Worm (Caenorhabditis elegans) whole organism, L4 larva: ENCODE results near the gene dnj-5.

Experiments used
- F44E2.7 ChIP-seq: fragments of 200-800 bp; sonication (Bioruptor generic); IDR thresholded peaks from 2 replicates; pipeline ENCODE4 v2.1.2; 2022; ENCODE audit warnings: missing genetic modification characterization, missing compliant biosample characterization
- F49E8.2 ChIP-seq: sonication (generic microtip); optimal IDR thresholded peaks from 2 replicates; lab custom pipeline; 2016; ENCODE audit warnings: missing compliant biosample characterization, mild to moderate bottlenecking, missing genetic modification characterization, borderline replicate concordance
- T20F7.1 ChIP-seq: fragments of 200-800 bp; sonication (Bioruptor generic); optimal IDR thresholded peaks from 2 replicates; lab custom pipeline; 2018; ENCODE audit warnings: mild to moderate bottlenecking, missing genetic modification characterization, missing compliant biosample characterization
- T26A8.4 ChIP-seq: fragments of 200-800 bp; sonication (Bioruptor generic); IDR thresholded peaks from 2 replicates; pipeline ENCODE4 v1.3.6; 2022; ENCODE audit warnings: missing genetic modification characterization, missing compliant biosample characterization
- Y105C5A.15 ChIP-seq: fragments of 200-800 bp; sonication (Bioruptor generic); IDR thresholded peaks from 2 replicates; pipeline ENCODE4 v1.3.6; 2022; ENCODE audit warnings: missing genetic modification characterization, missing compliant biosample characterization
- aha-1 ChIP-seq: fragments of 150-350 bp; peaks from one replicate; lab custom pipeline; 2014; ENCODE audit warnings: missing biosample characterization, missing genetic modification characterization
- aly-2 ChIP-seq: sonication (generic microtip); optimal IDR thresholded peaks from 2 replicates; lab custom pipeline; 2018; ENCODE audit warnings: missing biosample characterization, missing genetic modification characterization
- arid-1 ChIP-seq: fragments of 200-800 bp; sonication (Bioruptor generic); conservative IDR thresholded peaks from 2 replicates; pipeline ENCODE4 v1.3.6; 2022; ENCODE audit warnings: missing genetic modification reagents, missing genetic modification characterization, missing compliant biosample characterization
- ceh-28 ChIP-seq: fragments of 150-350 bp; optimal IDR thresholded peaks from 2 replicates; lab custom pipeline; 2014; ENCODE audit warnings: missing biosample characterization, missing genetic modification reagents, missing genetic modification characterization
- ceh-32 ChIP-seq: sonication (generic microtip); optimal IDR thresholded peaks from 2 replicates; lab custom pipeline; 2016; ENCODE audit warnings: mild to moderate bottlenecking, missing genetic modification characterization, missing compliant biosample characterization; ENCODE audit not compliant: poor library complexity
- ceh-62 ChIP-seq: sonication (generic microtip); optimal IDR thresholded peaks from 2 replicates; lab custom pipeline; 2017; ENCODE audit warnings: missing biosample characterization, missing genetic modification characterization
- cey-2 ChIP-seq: sonication (generic microtip); optimal IDR thresholded peaks from 3 replicates; lab custom pipeline; 2017; ENCODE audit warnings: missing genetic modification characterization, mild to moderate bottlenecking, missing compliant biosample characterization, antibody characterized with exemption, borderline replicate concordance; ENCODE audit not compliant: insufficient read depth
- ctbp-1 ChIP-seq: fragments of 200-800 bp; sonication (Bioruptor generic); IDR thresholded peaks from 2 replicates; pipeline ENCODE4 v1.3.6; 2022; ENCODE audit warnings: missing genetic modification reagents, missing genetic modification characterization, missing compliant biosample characterization
- daf-16 ChIP-seq, 3 experiments: sonication (generic microtip); optimal IDR thresholded peaks; 2 replicates each; lab custom pipeline; 2016 to 2017; ENCODE audit warnings: missing genetic modification characterization in 3 of 3, missing genetic modification reagents in 3 of 3, mild to moderate bottlenecking in 2 of 3, missing compliant biosample characterization in 2 of 3, missing biosample characterization in 1 of 3, moderate library complexity in 1 of 3
- daf-8 ChIP-seq: fragments of 200-800 bp; sonication (Bioruptor generic); IDR thresholded peaks from 2 replicates; pipeline ENCODE4 v1.3.6; 2022; ENCODE audit warnings: missing genetic modification characterization, missing compliant biosample characterization
- dmd-6 ChIP-seq: fragments of 200-800 bp; sonication (Bioruptor generic); IDR thresholded peaks from 2 replicates; pipeline ENCODE4 v1.3.6; 2022; ENCODE audit warnings: missing genetic modification reagents, missing genetic modification characterization, missing compliant biosample characterization
- dpl-1 ChIP-seq: fragments of 150-350 bp; optimal IDR thresholded peaks from 2 replicates; lab custom pipeline; 2014; ENCODE audit warnings: missing biosample characterization, missing genetic modification reagents, missing genetic modification characterization
- dve-1 ChIP-seq: sonication (generic microtip); optimal IDR thresholded peaks from 2 replicates; lab custom pipeline; 2017; ENCODE audit warnings: antibody characterized with exemption, mild to moderate bottlenecking, missing genetic modification characterization, missing compliant biosample characterization; ENCODE audit not compliant: insufficient read depth
- egl-27 ChIP-seq: sonication (generic microtip); optimal IDR thresholded peaks from 3 replicates; lab custom pipeline; 2017; ENCODE audit warnings: missing biosample characterization, missing genetic modification reagents, missing genetic modification characterization
- gei-8 ChIP-seq: fragments of 200-800 bp; sonication (Bioruptor generic); optimal IDR thresholded peaks from 2 replicates; lab custom pipeline; 2018; ENCODE audit warnings: mild to moderate bottlenecking, missing genetic modification characterization, missing compliant biosample characterization
- hlh-30 ChIP-seq: sonication (generic microtip); optimal IDR thresholded peaks from 2 replicates; lab custom pipeline; 2017; ENCODE audit warnings: antibody characterized with exemption, mild to moderate bottlenecking, missing genetic modification characterization, missing compliant biosample characterization; ENCODE audit not compliant: insufficient read depth
- hmg-1.1 ChIP-seq: fragments of 200-800 bp; sonication (Bioruptor generic); IDR thresholded peaks from 2 replicates; pipeline ENCODE4 v1.3.6; 2022; ENCODE audit warnings: missing genetic modification reagents, missing genetic modification characterization, missing compliant biosample characterization
- lin-1 ChIP-seq: fragments of 200-800 bp; sonication (Bioruptor generic); IDR thresholded peaks from 2 replicates; pipeline ENCODE4 v1.3.6; 2022; ENCODE audit warnings: missing genetic modification reagents, missing genetic modification characterization, missing compliant biosample characterization
- lsy-2 ChIP-seq, 2 experiments: fragments of 150-350 bp in 1 of 2; sonication (generic microtip) in 1 of 2; optimal IDR thresholded peaks; 2 replicates each; lab custom pipeline; 2014 to 2017; ENCODE audit warnings: missing biosample characterization in 2 of 2, missing genetic modification characterization in 2 of 2
- madf-5 ChIP-seq, 2 experiments: fragments of 200-800 bp; sonication (Bioruptor generic); IDR thresholded peaks; 2 replicates each; pipeline ENCODE4 v1.3.6; 2022; ENCODE audit warnings: missing compliant biosample characterization in 2 of 2, missing genetic modification characterization in 2 of 2
- mdl-1 ChIP-seq, 2 experiments: fragments of 150-350 bp in 1 of 2; sonication (generic microtip) in 1 of 2; optimal IDR thresholded peaks; 2 replicates each; lab custom pipeline; 2014 to 2017; ENCODE audit warnings: missing biosample characterization in 2 of 2, missing genetic modification characterization in 2 of 2
- mdt-29 ChIP-seq: fragments of 200-800 bp; sonication (Bioruptor generic); IDR thresholded peaks from 2 replicates; pipeline ENCODE4 v1.3.6; 2022; ENCODE audit warnings: missing genetic modification reagents, missing genetic modification characterization, missing compliant biosample characterization
- mep-1 ChIP-seq: fragments of 150-350 bp; sonication (generic microtip); optimal IDR thresholded peaks from 3 replicates; lab custom pipeline; 2014; ENCODE audit warnings: missing biosample characterization, missing genetic modification characterization
- mes-2 ChIP-seq: sonication (generic microtip); optimal IDR thresholded peaks from 2 replicates; lab custom pipeline; 2016; ENCODE audit warnings: missing genotype, mild to moderate bottlenecking, missing genetic modification characterization, missing compliant biosample characterization; ENCODE audit not compliant: poor library complexity, severe bottlenecking
- mxl-2 ChIP-seq: fragments of 200-800 bp; sonication (Bioruptor generic); conservative IDR thresholded peaks from 2 replicates; pipeline ENCODE4 v1.3.6; 2022; ENCODE audit warnings: missing genetic modification reagents, missing genetic modification characterization, missing compliant biosample characterization
- mxl-3 ChIP-seq: fragments of 200-800 bp; sonication (Bioruptor generic); optimal IDR thresholded peaks from 2 replicates; lab custom pipeline; 2018; ENCODE audit warnings: mild to moderate bottlenecking, missing genetic modification characterization, missing compliant biosample characterization
- nhr-10 ChIP-seq: fragments of 150-350 bp; optimal IDR thresholded peaks from 2 replicates; lab custom pipeline; 2014; ENCODE audit warnings: missing biosample characterization, missing genetic modification characterization
- nhr-11 ChIP-seq: fragments of 150-350 bp; optimal IDR thresholded peaks from 2 replicates; lab custom pipeline; 2014; ENCODE audit warnings: missing biosample characterization, missing genetic modification characterization
- nhr-111 ChIP-seq: fragments of 200-800 bp; sonication (Bioruptor generic); optimal IDR thresholded peaks from 2 replicates; lab custom pipeline; 2018; ENCODE audit warnings: mild to moderate bottlenecking, missing genetic modification characterization, missing compliant biosample characterization
- nhr-237 ChIP-seq: sonication (generic microtip); optimal IDR thresholded peaks from 2 replicates; lab custom pipeline; 2017; ENCODE audit warnings: missing biosample characterization, missing genetic modification characterization
- nhr-25 ChIP-seq: sonication (generic microtip); optimal IDR thresholded peaks from 2 replicates; lab custom pipeline; 2017; ENCODE audit warnings: missing genetic modification characterization, mild to moderate bottlenecking, missing compliant biosample characterization, antibody characterized with exemption, moderate library complexity, borderline replicate concordance; ENCODE audit not compliant: insufficient read depth
- nhr-28 ChIP-seq: fragments of 150-350 bp; optimal IDR thresholded peaks from 2 replicates; lab custom pipeline; 2014; ENCODE audit warnings: missing biosample characterization, missing genetic modification characterization
- nhr-41 ChIP-seq: fragments of 200-800 bp; sonication (Bioruptor generic); IDR thresholded peaks from 2 replicates; pipeline ENCODE4 v1.3.6; 2022; ENCODE audit warnings: missing genetic modification reagents, missing genetic modification characterization, missing compliant biosample characterization
- nhr-48 ChIP-seq: sonication (generic microtip); optimal IDR thresholded peaks from 2 replicates; lab custom pipeline; 2016; ENCODE audit warnings: mild to moderate bottlenecking, missing genetic modification characterization, missing compliant biosample characterization
- nhr-6 ChIP-seq: fragments of 150-350 bp; optimal IDR thresholded peaks from 2 replicates; lab custom pipeline; 2014; ENCODE audit warnings: missing biosample characterization, missing genetic modification characterization
- nhr-76 ChIP-seq: fragments of 150-350 bp; optimal IDR thresholded peaks from 2 replicates; lab custom pipeline; 2014; ENCODE audit warnings: missing biosample characterization, missing genetic modification characterization
- nhr-77 ChIP-seq: fragments of 150-350 bp; optimal IDR thresholded peaks from 2 replicates; lab custom pipeline; 2014; ENCODE audit warnings: missing biosample characterization, missing genetic modification characterization
- saeg-2 ChIP-seq: fragments of 200-800 bp; sonication (Bioruptor generic); IDR thresholded peaks from 2 replicates; pipeline ENCODE4 v1.3.6; 2022; ENCODE audit warnings: missing genetic modification reagents, missing genetic modification characterization, missing compliant biosample characterization
- tag-97 ChIP-seq: fragments of 200-800 bp; sonication (Bioruptor generic); IDR thresholded peaks from 2 replicates; pipeline ENCODE4 v1.3.6; 2022; ENCODE audit warnings: missing genetic modification characterization, missing compliant biosample characterization
- tra-1 ChIP-seq: fragments of 200-800 bp; sonication (Bioruptor generic); IDR thresholded peaks from 2 replicates; pipeline ENCODE4 v1.3.6; 2022; ENCODE audit warnings: missing genetic modification reagents, missing genetic modification characterization, missing compliant biosample characterization
- vab-7 ChIP-seq: fragments of 200-800 bp; sonication (Bioruptor generic); IDR thresholded peaks from 2 replicates; pipeline ENCODE4 v1.3.6; 2022; ENCODE audit warnings: missing genetic modification reagents, missing genetic modification characterization, missing compliant biosample characterization
- zag-1 ChIP-seq: fragments of 150-350 bp; optimal IDR thresholded peaks from 2 replicates; lab custom pipeline; 2014; ENCODE audit warnings: missing biosample characterization, missing genetic modification characterization
- zfp-2 ChIP-seq: sonication (generic microtip); optimal IDR thresholded peaks from 2 replicates; lab custom pipeline; 2016; ENCODE audit warnings: mild to moderate bottlenecking, missing genetic modification characterization, missing compliant biosample characterization

Gene dnj-5

ce11 chrII:6851938-6852337 is 6.2 kb downstream of the dnj-5 start, which contains the start of gene C04A2.15:
Gene C04A2.15, plus strand, starts transcription at chrII:6852236.
- peak; percentile 21 for TF ChIP-seq aha-1 (tag; lab: Kevin White, UChicago)
- TF ChIP-seq nhr-76 (tag; lab: Kevin White, UChicago), result no peak

DNA sequence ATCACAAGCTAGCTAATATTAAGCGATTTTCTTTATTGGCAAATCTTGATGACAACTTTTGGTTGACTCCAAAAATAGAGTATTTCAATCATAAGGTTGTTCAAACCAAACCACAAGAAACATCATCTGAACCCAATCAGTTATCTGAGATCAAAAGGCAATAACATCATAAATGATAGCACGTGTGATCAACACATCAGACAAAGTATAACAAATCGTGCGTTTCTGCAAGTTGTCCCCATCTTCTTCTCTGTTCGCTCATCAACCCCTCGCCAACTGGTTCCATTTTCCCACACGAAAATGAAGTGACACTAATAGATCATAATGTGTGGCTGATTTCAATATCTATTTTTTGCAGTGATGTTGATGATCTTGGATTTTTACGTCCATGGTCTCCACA is 8.8 kb downstream of the dnj-5 start:
- TF ChIP-seq cey-2 (tag; lab: Kevin White, UChicago) (peak; percentile 84), dve-1 (peak; percentile 17), zag-1 (tag; lab: Kevin White, UChicago) (no peak), mdl-1 (tag; optimal IDR thresholded peaks at IDR 0.05; lab: Kevin White, UChicago) (peak; percentile 73 to 97), daf-8 (GFP tag; lab: Robert Waterston, UW) (no peak), egl-27 (tag; lab: Kevin White, UChicago) (peak; percentile 40), tag-97 (GFP tag; lab: Robert Waterston, UW) (no peak), ceh-32 (tag; lab: Kevin White, UChicago) (no peak), ceh-62 (tag; lab: Kevin White, UChicago) (no peak), nhr-41 (peak; percentile 14; the same call in 1 of the 2 replicates), ctbp-1 (GFP tag; lab: Robert Waterston, UW) (no peak), F49E8.2 (no peak), gei-8 (GFP tag; lab: Kevin White, UChicago) (no peak), nhr-11 (tag; lab: Kevin White, UChicago) (peak; percentile 76), nhr-28 (peak; percentile 94), tra-1 (GFP tag; lab: Robert Waterston, UW) (0 out of 2 replicates have a peak, but pooled peaks have one; percentile 36), dpl-1 (GFP tag; lab: Kevin White, UChicago) (peak; percentile 15), nhr-77 (peak; percentile 76), dmd-6 (GFP tag; lab: Robert Waterston, UW) (peak; percentile 52), nhr-25 (tag; lab: Kevin White, UChicago) (peak; percentile 61), T20F7.1 (GFP tag; lab: Kevin White, UChicago) (no peak), mep-1 (tag; lab: Kevin White, UChicago) (peak; percentile 54), nhr-76 (tag; lab: Kevin White, UChicago) (peak; percentile 3), F44E2.7 (GFP tag; lab: Robert Waterston, UW) (no peak), zfp-2 (tag; lab: Kevin White, UChicago) (no peak), nhr-237 (tag; lab: Kevin White, UChicago) (no peak), nhr-6 (tag; lab: Kevin White, UChicago) (no peak), hmg-1.1 (GFP tag; lab: Robert Waterston, UW) (0 out of 2 replicates have a peak, but pooled peaks have one; percentile 13), mxl-3 (GFP tag; lab: Kevin White, UChicago) (peak; percentile 81), Y105C5A.15 (no peak), nhr-48 (tag; lab: Kevin White, UChicago) (peak; percentile 81), mdt-29 (GFP tag; lab: Robert Waterston, UW) (no peak), arid-1 (GFP tag; lab: Robert Waterston, UW) (no peak), mxl-2 (GFP tag; lab: Robert Waterston, UW) (no peak), saeg-2 (no peak), aly-2 (tag; lab: Kevin White, UChicago) (no peak), T26A8.4 (GFP tag; lab: Robert Waterston, UW) (0 out of 2 replicates have a peak, but pooled peaks have one; percentile 20), ceh-28 (no peak), mes-2 (tag; lab: Kevin White, UChicago) (peak; percentile 20), nhr-111 (no peak), lin-1 (GFP tag; lab: Robert Waterston, UW) (peak; percentile 64), hlh-30 (tag; lab: Kevin White, UChicago) (peak; percentile 89), lsy-2 (tag; optimal IDR thresholded peaks at IDR 0.05; lab: Kevin White, UChicago) (peak; percentile 25 to 61), daf-16 (GFP tag; optimal IDR thresholded peaks at IDR 0.05; lab: Kevin White, UChicago) (peak in 1 of 2 experiments; percentile 67), daf-16 (tag; optimal IDR thresholded peaks at IDR 0.05; lab: Kevin White, UChicago) (no peak), madf-5 (GFP tag; IDR thresholded peaks at IDR 0.05; lab: Robert Waterston, UW) (no peak), nhr-10 (peak; percentile 47), vab-7 (GFP tag; lab: Robert Waterston, UW) (no peak)
